Fruit fly (Drosophila melanogaster) whole organism: Measurements from ENCODE around the gene app.

ENCODE experiments used
- CG8478 ChIP-seq: fragments of >200 bp; optimal IDR thresholded peaks from 2 replicates; lab custom pipeline; 2018; ENCODE audit warnings: inconsistent platforms
- Dll ChIP-seq: fragments of >200 bp; optimal IDR thresholded peaks from 2 replicates; lab custom pipeline; 2017
- EcR ChIP-seq, 2 experiments: fragments of >200 bp; optimal IDR thresholded peaks; 2 replicates each; lab custom pipeline; 2017; ENCODE audit warnings: missing biosample characterization in 2 of 2, missing genetic modification characterization in 2 of 2, missing genetic modification reagents in 2 of 2
- pan ChIP-seq: fragments of >200 bp; optimal IDR thresholded peaks from 2 replicates; lab custom pipeline; 2017
- psq ChIP-seq: fragments of >200 bp; optimal IDR thresholded peaks from 2 replicates; lab custom pipeline; 2017
- usp ChIP-seq: fragments of >200 bp; optimal IDR thresholded peaks from 2 replicates; lab custom pipeline; 2017; ENCODE audit warnings: missing biosample characterization, missing genetic modification characterization, mixed read lengths

Gene app

dm6 chr3L:12266343-12267287, at the start of gene app:
Gene app (minus strand): TSS chr3L:12266841.
- TF ChIP-seq EcR (GFP tag; optimal IDR thresholded peaks at IDR 0.05; lab: Kevin White, UChicago) (no peak), Dll (lab: Kevin White, UChicago) (no peak), usp (GFP tag; lab: Kevin White, UChicago) (no peak), CG8478 (no peak), psq (no peak), pan (no peak)

dm6 chr3L:12313280-12313679, 46.6 kb upstream of the app start:
- TF ChIP-seq Dll (lab: Kevin White, UChicago) (no peak), pan (no peak), EcR (GFP tag; optimal IDR thresholded peaks at IDR 0.05; lab: Kevin White, UChicago) (no peak), CG8478 (no peak), psq (no peak), usp (GFP tag; lab: Kevin White, UChicago) (no peak)

- TF ChIP-seq pan (no peak), EcR (GFP tag; optimal IDR thresholded peaks at IDR 0.05; lab: Kevin White, UChicago) (no peak)
Observed at dm6 chr3L:12310505-12310904, 43.9 kb upstream of the app start, which contains the start of gene CG44355. Gene CG44355 (plus strand): TSS chr3L:12310805.

- TF ChIP-seq pan, result no peak
- TF ChIP-seq CG8478, result no peak
- TF ChIP-seq psq, result no peak
- no peak for TF ChIP-seq usp (GFP tag; lab: Kevin White, UChicago)
- TF ChIP-seq Dll (lab: Kevin White, UChicago), result no peak
- TF ChIP-seq EcR (GFP tag; optimal IDR thresholded peaks at IDR 0.05; lab: Kevin White, UChicago), result no peak
Observed at dm6 chr3L:12305896-12306295, 39.3 kb upstream of the app start.

DNA sequence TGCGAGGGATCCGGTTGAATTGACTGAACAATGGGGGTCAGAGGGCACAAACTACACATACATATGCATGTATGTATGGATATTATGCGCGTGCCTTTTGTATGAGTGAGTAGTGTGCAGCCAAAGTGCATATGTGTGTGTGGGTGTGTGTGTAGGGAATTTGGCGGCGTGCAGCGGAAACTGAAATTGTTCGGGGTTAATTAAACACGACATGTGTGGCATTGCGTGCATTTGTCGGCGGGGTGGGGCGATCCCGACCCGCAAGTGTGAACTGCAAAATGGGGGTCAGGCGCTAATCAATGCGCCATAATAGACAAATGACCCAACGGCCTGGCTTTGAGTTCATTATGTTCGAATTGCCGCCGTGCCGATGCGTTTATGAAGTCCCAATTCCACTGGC, 31.5 kb upstream of the app start:
- TF ChIP-seq pan, result no peak
- TF ChIP-seq usp (GFP tag; lab: Kevin White, UChicago), result no peak
- no peak for TF ChIP-seq EcR (GFP tag; optimal IDR thresholded peaks at IDR 0.05; lab: Kevin White, UChicago)
- no peak for TF ChIP-seq Dll (lab: Kevin White, UChicago)
- no peak for TF ChIP-seq psq
- TF ChIP-seq CG8478, result no peak

dm6 chr3L:12296073-12296527, 29.5 kb upstream of the app start, which contains the start of gene CG4328:
Gene CG4328 (minus strand): TSS chr3L:12296123.
- TF ChIP-seq pan (no peak), CG8478 (no peak), EcR (GFP tag; optimal IDR thresholded peaks at IDR 0.05; lab: Kevin White, UChicago) (no peak), Dll (lab: Kevin White, UChicago) (no peak), psq (no peak), usp (GFP tag; lab: Kevin White, UChicago) (no peak)

- no peak for TF ChIP-seq pan
- no peak for TF ChIP-seq EcR (GFP tag; optimal IDR thresholded peaks at IDR 0.05; lab: Kevin White, UChicago)
- TF ChIP-seq usp (GFP tag; lab: Kevin White, UChicago), result no peak
- TF ChIP-seq Dll (lab: Kevin White, UChicago), result no peak
- TF ChIP-seq CG8478, result no peak
- TF ChIP-seq psq, result no peak
Observed at dm6 chr3L:12294602-12295001, 28.0 kb upstream of the app start.

- TF ChIP-seq Dll (lab: Kevin White, UChicago) (no peak), usp (GFP tag; lab: Kevin White, UChicago) (no peak), pan (no peak), EcR (GFP tag; optimal IDR thresholded peaks at IDR 0.05; lab: Kevin White, UChicago) (no peak), psq (no peak), CG8478 (no peak)
Observed at dm6 chr3L:12290556-12290955, 23.9 kb upstream of the app start.

DNA sequence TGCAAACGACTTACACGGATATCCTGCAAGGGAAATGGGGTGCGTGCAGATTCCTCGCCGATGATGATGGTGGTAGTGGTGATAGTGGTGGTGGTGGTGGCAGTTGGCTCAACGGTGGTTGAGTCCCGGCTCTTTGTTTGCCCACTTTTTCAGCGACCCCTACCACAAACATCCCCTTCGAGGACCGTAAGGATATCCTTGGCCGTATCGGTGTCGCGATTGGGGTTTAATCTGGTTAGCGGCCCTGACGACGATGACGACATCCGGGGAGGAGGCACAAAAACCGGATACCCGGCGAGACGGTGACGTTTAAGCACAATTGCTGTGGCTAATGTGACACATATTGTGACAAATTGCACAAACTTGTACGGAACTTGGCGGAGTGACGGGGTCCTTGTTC, 23.0 kb upstream of the app start:
- TF ChIP-seq usp (GFP tag; lab: Kevin White, UChicago) (no peak), EcR (GFP tag; optimal IDR thresholded peaks at IDR 0.05; lab: Kevin White, UChicago) (no peak), CG8478 (no peak), psq (no peak)

- TF ChIP-seq EcR (GFP tag; optimal IDR thresholded peaks at IDR 0.05; lab: Kevin White, UChicago) (no peak), CG8478 (no peak), psq (no peak), usp (GFP tag; lab: Kevin White, UChicago) (no peak), pan (no peak), Dll (lab: Kevin White, UChicago) (no peak)
Observed at dm6 chr3L:12287370-12287769, 20.7 kb upstream of the app start.

DNA sequence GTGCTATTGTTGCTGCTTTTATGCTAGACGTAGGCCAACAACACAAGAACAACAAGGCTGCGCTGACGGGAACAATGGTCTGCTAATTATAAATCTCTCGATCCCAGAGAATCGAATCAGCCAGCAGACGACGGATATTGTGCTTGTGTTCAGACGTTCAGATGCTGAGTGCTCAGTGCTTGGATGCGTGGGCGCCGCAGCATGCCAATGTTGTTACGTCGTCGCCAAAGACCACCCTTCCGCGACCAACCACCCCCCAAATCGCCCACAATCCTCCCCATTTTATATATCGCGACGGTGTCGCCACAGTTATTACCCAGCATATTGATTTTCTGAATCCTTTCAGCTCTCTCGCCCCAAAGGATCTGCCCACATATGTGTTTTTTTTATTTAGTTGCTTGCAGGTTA, 11.2 kb upstream of the app start:
- no peak for TF ChIP-seq pan
- TF ChIP-seq usp (GFP tag; lab: Kevin White, UChicago), result no peak
- TF ChIP-seq CG8478, result no peak
- TF ChIP-seq psq, result no peak
- TF ChIP-seq Dll (lab: Kevin White, UChicago), result no peak
- TF ChIP-seq EcR (GFP tag; optimal IDR thresholded peaks at IDR 0.05; lab: Kevin White, UChicago), result no peak

DNA sequence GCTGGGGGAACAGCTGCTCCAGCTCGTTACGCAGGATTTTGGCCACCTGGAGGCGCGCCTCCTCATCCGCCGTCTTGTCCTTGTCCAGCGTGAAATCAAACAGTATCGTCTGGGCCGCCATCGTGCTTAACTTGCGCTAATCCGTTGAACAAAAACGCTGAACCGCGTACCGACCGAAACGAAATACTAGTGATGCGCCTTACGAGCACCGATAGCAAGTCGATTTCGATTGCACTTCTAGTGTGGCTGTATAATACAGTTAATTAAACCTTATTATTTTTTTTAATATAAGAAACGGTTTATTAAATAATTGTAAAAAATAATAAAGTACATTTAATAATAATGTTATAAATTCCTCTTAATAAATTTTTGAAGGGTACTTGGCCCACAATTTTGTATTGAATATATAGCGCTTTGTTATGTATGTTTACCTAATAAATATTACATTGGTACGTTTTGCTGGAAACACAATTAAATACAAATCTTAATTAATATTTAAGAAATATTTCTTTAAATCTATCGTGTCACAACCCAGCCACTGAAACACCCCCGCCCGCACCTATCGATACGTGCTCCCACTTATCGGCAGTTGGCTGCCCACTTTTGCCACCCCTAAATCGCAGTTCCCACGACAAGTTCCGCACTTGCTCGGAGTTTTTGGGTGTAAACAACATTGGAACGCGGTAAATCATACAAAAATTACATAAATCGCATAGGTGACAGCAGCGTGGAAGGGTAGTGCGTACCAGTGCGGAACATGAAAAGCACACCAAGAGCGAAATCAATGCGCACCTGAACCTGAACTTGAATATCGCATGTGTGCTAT, 10.6 kb upstream of the app start, which contains the start of the genes Sms and INPP5E:
Sms (minus strand) TSS at position 198 of the 826 bp plus-strand sequence.
INPP5E (plus strand) TSS at position 602 of the 826 bp plus-strand sequence.
- TF ChIP-seq pan (no peak), usp (GFP tag; lab: Kevin White, UChicago) (no peak), CG8478 (no peak), psq (no peak), EcR (GFP tag; optimal IDR thresholded peaks at IDR 0.05; lab: Kevin White, UChicago) (no peak), Dll (lab: Kevin White, UChicago) (no peak)
